Worm (Caenorhabditis elegans) whole organism, late embryonic: ENCODE data around the gene M02F4.1.

ENCODE experiments used
- C08G9.2 ChIP-seq: sonication (generic microtip); optimal IDR thresholded peaks from 2 replicates; lab custom pipeline; 2016; ENCODE audit warnings: mild to moderate bottlenecking, missing genetic modification characterization, moderate library complexity, missing compliant biosample characterization
- C38D4.7 ChIP-seq: fragments of 200-800 bp; sonication (Bioruptor generic); optimal IDR thresholded peaks from 2 replicates; lab custom pipeline; 2018; ENCODE audit warnings: mild to moderate bottlenecking, missing genetic modification characterization, moderate library complexity, missing compliant biosample characterization
- F13H6.1 ChIP-seq: sonication (generic microtip); optimal IDR thresholded peaks from 2 replicates; lab custom pipeline; 2016; ENCODE audit warnings: missing genetic modification characterization, missing compliant biosample characterization
- Y22D7AL.16 ChIP-seq: sonication (generic microtip); optimal IDR thresholded peaks from 2 replicates; lab custom pipeline; 2016; ENCODE audit warnings: missing genetic modification characterization, missing compliant biosample characterization
- ama-1 ChIP-seq: fragments of 150-350 bp; optimal IDR thresholded peaks from 2 replicates; lab custom pipeline; 2014
- ceh-24 ChIP-seq: sonication (generic microtip); optimal IDR thresholded peaks from 2 replicates; lab custom pipeline; 2016; ENCODE audit warnings: mild to moderate bottlenecking, missing genetic modification characterization, missing compliant biosample characterization
- ceh-9 ChIP-seq: sonication (generic microtip); optimal IDR thresholded peaks from 2 replicates; lab custom pipeline; 2016; ENCODE audit warnings: mild to moderate bottlenecking, missing genetic modification characterization, inconsistent platforms, missing compliant biosample characterization
- gmeb-2 ChIP-seq: sonication (generic microtip); optimal IDR thresholded peaks from 2 replicates; lab custom pipeline; 2016; ENCODE audit warnings: missing genetic modification characterization, inconsistent platforms, missing compliant biosample characterization
- madf-2 ChIP-seq: sonication (generic microtip); optimal IDR thresholded peaks from 2 replicates; lab custom pipeline; 2017; ENCODE audit warnings: missing genetic modification characterization, missing compliant biosample characterization
- pqm-1 ChIP-seq: sonication (generic microtip); optimal IDR thresholded peaks from 2 replicates; lab custom pipeline; 2016; ENCODE audit warnings: missing genetic modification characterization, missing compliant biosample characterization
- sox-4 ChIP-seq: sonication (generic microtip); optimal IDR thresholded peaks from 2 replicates; lab custom pipeline; 2017; ENCODE audit warnings: mild to moderate bottlenecking, missing genetic modification characterization, inconsistent platforms, missing compliant biosample characterization
- unc-86 ChIP-seq: sonication (generic microtip); optimal IDR thresholded peaks from 2 replicates; lab custom pipeline; 2016; ENCODE audit warnings: missing genetic modification characterization, missing compliant biosample characterization

DNA sequence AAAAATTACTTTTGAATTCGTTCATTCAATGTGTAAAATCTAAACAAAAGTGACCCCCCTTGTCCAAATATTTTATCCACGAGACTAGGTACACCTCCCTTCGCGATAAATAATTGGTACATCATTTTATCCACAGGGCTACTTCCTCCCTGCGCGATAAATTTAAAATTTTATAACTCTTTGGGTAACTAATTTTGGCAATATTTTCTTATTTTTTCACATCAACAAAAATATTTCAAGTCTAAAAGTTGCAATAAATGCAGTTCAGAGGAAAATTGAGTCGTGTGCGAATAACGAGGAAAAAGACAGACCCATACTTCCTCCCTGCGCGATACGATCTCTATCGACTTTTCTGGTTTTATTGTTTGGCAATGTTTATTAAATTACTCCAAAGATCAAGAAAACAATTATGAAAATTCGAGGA, 31.9 kb downstream of the M02F4.1 start:
- TF ChIP-seq F13H6.1 (tag; lab: Kevin White, UChicago): peak; percentile 56
- no peak for TF ChIP-seq ceh-9 (tag; lab: Kevin White, UChicago)
- no peak for TF ChIP-seq Y22D7AL.16
- no peak for TF ChIP-seq sox-4
- peak; percentile 79 for TF ChIP-seq pqm-1 (tag; lab: Kevin White, UChicago)
- no peak for TF ChIP-seq C38D4.7 (GFP tag; lab: Kevin White, UChicago)
- TF ChIP-seq C08G9.2 (tag; lab: Kevin White, UChicago): peak; percentile 63
- peak; percentile 51 for TF ChIP-seq gmeb-2 (tag; lab: Kevin White, UChicago)
- TF ChIP-seq ama-1 (lab: Kevin White, UChicago): no peak
- peak; percentile 86 for TF ChIP-seq unc-86 (tag; lab: Kevin White, UChicago)
- TF ChIP-seq ceh-24: no peak
- TF ChIP-seq madf-2: no peak
